Worm (Caenorhabditis elegans): Measurements from ENCODE around the gene F28B4.4.

DNA sequence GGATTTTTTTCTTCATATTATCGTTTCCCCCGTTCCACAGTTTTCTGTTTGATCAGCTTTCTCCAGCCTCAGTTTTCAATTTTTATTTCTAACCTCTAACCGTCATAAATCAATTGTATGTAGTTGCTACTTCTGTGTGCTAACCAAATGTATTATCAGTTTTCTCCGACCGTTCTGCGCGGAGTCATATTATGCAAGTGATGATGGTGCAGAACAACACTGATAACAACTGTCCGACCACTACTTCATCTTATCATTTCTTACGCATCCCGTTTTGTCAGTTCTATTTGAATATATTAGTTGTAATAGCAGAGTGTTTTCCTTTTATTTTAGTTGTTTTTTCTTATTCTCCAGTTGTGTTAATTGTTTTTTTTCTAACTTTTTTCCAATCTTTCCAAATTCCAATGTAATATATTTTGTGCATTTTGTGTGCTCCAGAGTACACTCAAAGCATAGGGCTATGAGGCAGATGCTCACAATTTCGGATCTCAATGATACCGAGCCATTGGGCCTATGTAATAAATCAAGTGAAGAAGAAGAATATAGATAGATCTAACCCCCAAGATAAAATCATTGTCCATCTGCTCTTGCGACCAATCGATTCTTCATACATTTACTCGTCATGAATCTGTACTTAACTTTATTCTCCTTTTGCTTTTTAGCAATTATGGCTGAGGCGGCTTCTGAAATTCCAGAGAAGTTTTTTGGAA, 47.5 kb upstream of the F28B4.4 start, which contains the start of gene lbp-3:
- TF ChIP-seq med-1 (GFP tag; optimal IDR thresholded peaks at IDR 0.05; ENCODE audit: insufficient read depth) (no peak), ztf-23 (GFP tag; IDR thresholded peaks at IDR 0.05) (no peak), flt-1 (GFP tag; IDR thresholded peaks at IDR 0.05) (no peak), cog-1 (tag; optimal IDR thresholded peaks at IDR 0.05) (no peak), ztf-29 (GFP tag; IDR thresholded peaks at IDR 0.05) (no peak)

All from whole organism, midembryonic.